Fruit fly (Drosophila melanogaster) whole organism, wandering third instar larva: ENCODE results near the gene ND-42.

ENCODE experiments used
- Abd-B ChIP-seq: fragments of >200 bp; optimal IDR thresholded peaks from 2 replicates; lab custom pipeline; 2017; ENCODE audit warnings: missing biosample characterization, missing genetic modification characterization
- GATAd ChIP-seq: sonication (Bioruptor generic); optimal IDR thresholded peaks from 2 replicates; lab custom pipeline; 2016; ENCODE audit warnings: missing biosample characterization, missing genetic modification characterization
- Hnf4 ChIP-seq: fragments of 200-800 bp; sonication (Bioruptor generic); optimal IDR thresholded peaks from 2 replicates; lab custom pipeline; 2016; ENCODE audit warnings: missing biosample characterization, mild to moderate bottlenecking, missing genetic modification characterization
- Hr83 ChIP-seq: fragments of 200-300 bp; sonication (Bioruptor generic); optimal IDR thresholded peaks from 2 replicates; lab custom pipeline; 2016; ENCODE audit warnings: missing biosample characterization, mild to moderate bottlenecking, missing genetic modification characterization, moderate library complexity; ENCODE audit not compliant: poor library complexity, severe bottlenecking
- Myc ChIP-seq: fragments of >200 bp; optimal IDR thresholded peaks from 2 replicates; lab custom pipeline; 2017
- br ChIP-seq: fragments of 200-800 bp; sonication (Bioruptor generic); optimal IDR thresholded peaks from 2 replicates; lab custom pipeline; 2016; ENCODE audit warnings: missing biosample characterization, missing genetic modification characterization
- brk ChIP-seq: fragments of 200-800 bp; sonication (Bioruptor generic); optimal IDR thresholded peaks from 2 replicates; lab custom pipeline; 2016; ENCODE audit warnings: missing biosample characterization, mild to moderate bottlenecking, missing genetic modification characterization
- dl ChIP-seq, 2 experiments: fragments of 175-275, 200-275 bp in 1 of 2; fragments of 200-275 bp in 1 of 2; sonication (Bioruptor generic); optimal IDR thresholded peaks; lab custom pipeline; 2018; ENCODE audit warnings: mild to moderate bottlenecking in 2 of 2, missing biosample characterization in 2 of 2, missing genetic modification characterization in 2 of 2, moderate library complexity in 2 of 2; ENCODE audit not compliant: partially characterized antibody in 2 of 2, insufficient read depth in 1 of 2
- dsf ChIP-seq: sonication (Bioruptor generic); optimal IDR thresholded peaks from 2 replicates; lab custom pipeline; 2016; ENCODE audit warnings: missing biosample characterization, missing genetic modification characterization, borderline replicate concordance
- ey ChIP-seq: fragments of 200-800 bp; sonication (Bioruptor generic); optimal IDR thresholded peaks from 2 replicates; lab custom pipeline; 2016; ENCODE audit warnings: missing biosample characterization, missing genetic modification characterization
- h ChIP-seq: fragments of 200-800 bp; sonication (Bioruptor generic); optimal IDR thresholded peaks from 3 replicates; lab custom pipeline; 2016; ENCODE audit warnings: missing biosample characterization, mild to moderate bottlenecking, missing genetic modification characterization
- psq ChIP-seq: fragments of 200-800 bp; sonication (Bioruptor generic); optimal IDR thresholded peaks from 3 replicates; lab custom pipeline; 2017; ENCODE audit warnings: missing biosample characterization, mild to moderate bottlenecking, missing genetic modification characterization, moderate library complexity
- sage ChIP-seq: fragments of 200-800 bp; sonication (Bioruptor generic); optimal IDR thresholded peaks from 2 replicates; lab custom pipeline; 2016; ENCODE audit warnings: missing biosample characterization, mild to moderate bottlenecking, missing genetic modification characterization
- sv ChIP-seq: fragments of 200-800 bp; sonication (Bioruptor generic); optimal IDR thresholded peaks from 3 replicates; lab custom pipeline; 2016; ENCODE audit warnings: missing biosample characterization, missing genetic modification characterization

DNA sequence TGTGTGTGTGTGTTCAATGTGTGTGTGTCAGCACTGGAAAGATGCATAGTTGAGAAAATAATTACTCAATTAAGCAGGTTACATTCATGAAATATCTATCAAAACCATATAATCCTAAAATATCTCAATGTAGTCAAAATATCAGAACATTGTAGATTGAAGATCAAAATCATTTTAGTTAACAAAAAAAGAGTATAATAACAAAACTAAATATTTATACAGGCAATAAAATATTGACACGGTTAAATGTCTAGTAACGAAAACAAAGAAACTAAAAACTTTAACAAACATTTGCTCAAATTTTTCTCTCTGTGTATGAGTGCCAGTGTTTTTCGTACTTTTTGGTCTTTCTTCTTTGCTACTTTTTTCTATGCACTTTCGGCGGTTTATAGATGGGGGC is 28.6 kb upstream of the ND-42 start:
- TF ChIP-seq h (GFP tag; lab: Kevin White, UChicago) (no peak), br (GFP tag; lab: Kevin White, UChicago) (no peak), Abd-B (GFP tag; lab: Kevin White, UChicago) (no peak), dl (GFP tag; optimal IDR thresholded peaks at IDR 0.05; lab: Kevin White, UChicago; ENCODE audit: insufficient read depth in 1 of 2, partially characterized antibody in 2 of 2) (no peak), GATAd (no peak), ey (GFP tag; lab: Kevin White, UChicago) (no peak), psq (GFP tag; lab: Kevin White, UChicago) (no peak), brk (GFP tag; lab: Kevin White, UChicago) (no peak), sv (GFP tag; lab: Kevin White, UChicago) (no peak), Myc (lab: Kevin White, UChicago) (no peak), Hnf4 (GFP tag; lab: Kevin White, UChicago) (no peak), Hr83 (GFP tag; lab: Kevin White, UChicago) (no peak), sage (GFP tag; lab: Kevin White, UChicago) (no peak), dsf (no peak)
